Fruit fly (Drosophila melanogaster) whole organism, wandering third instar larva: Measurements from ENCODE around the gene CG13243.

Experiments used
- CG32264 ChIP-seq: fragments of 200-800 bp; sonication (Bioruptor generic); optimal IDR thresholded peaks from 2 replicates; lab custom pipeline; 2016; ENCODE audit warnings: missing biosample characterization, missing genetic modification characterization
- Dfd ChIP-seq: fragments of >200 bp; optimal IDR thresholded peaks from 2 replicates; lab custom pipeline; 2017; ENCODE audit warnings: missing biosample characterization, missing genetic modification characterization
- Hr83 ChIP-seq: fragments of 200-300 bp; sonication (Bioruptor generic); optimal IDR thresholded peaks from 2 replicates; lab custom pipeline; 2016; ENCODE audit warnings: missing biosample characterization, mild to moderate bottlenecking, missing genetic modification characterization, moderate library complexity; ENCODE audit not compliant: poor library complexity, severe bottlenecking
- Mio ChIP-seq: sonication (Bioruptor generic); optimal IDR thresholded peaks from 2 replicates; lab custom pipeline; 2016; ENCODE audit warnings: missing biosample characterization, missing genetic modification characterization
- OdsH ChIP-seq: fragments of 200-800 bp; sonication (Bioruptor generic); optimal IDR thresholded peaks from 2 replicates; lab custom pipeline; 2016; ENCODE audit warnings: missing biosample characterization, mild to moderate bottlenecking, missing genetic modification characterization
- h ChIP-seq: fragments of 200-800 bp; sonication (Bioruptor generic); optimal IDR thresholded peaks from 3 replicates; lab custom pipeline; 2016; ENCODE audit warnings: missing biosample characterization, mild to moderate bottlenecking, missing genetic modification characterization
- jim ChIP-seq: fragments of 175-275, 200-325 bp; sonication (Bioruptor generic); optimal IDR thresholded peaks from 2 replicates; lab custom pipeline; 2016; ENCODE audit warnings: missing biosample characterization, mild to moderate bottlenecking, missing genetic modification characterization
- pan ChIP-seq: fragments of >200 bp; optimal IDR thresholded peaks from 2 replicates; lab custom pipeline; 2017
- psq ChIP-seq: fragments of 200-800 bp; sonication (Bioruptor generic); optimal IDR thresholded peaks from 3 replicates; lab custom pipeline; 2017; ENCODE audit warnings: missing biosample characterization, mild to moderate bottlenecking, missing genetic modification characterization, moderate library complexity
- rgr ChIP-seq: fragments of 200-800 bp; sonication (Bioruptor generic); optimal IDR thresholded peaks from 3 replicates; lab custom pipeline; 2016; ENCODE audit warnings: missing biosample characterization, mild to moderate bottlenecking, missing genetic modification characterization
- sage ChIP-seq: fragments of 200-800 bp; sonication (Bioruptor generic); optimal IDR thresholded peaks from 2 replicates; lab custom pipeline; 2016; ENCODE audit warnings: missing biosample characterization, mild to moderate bottlenecking, missing genetic modification characterization
- tai ChIP-seq: sonication (Bioruptor generic); optimal IDR thresholded peaks from 2 replicates; lab custom pipeline; 2016; ENCODE audit warnings: missing biosample characterization, missing genetic modification characterization
- usp ChIP-seq: fragments of >200 bp; optimal IDR thresholded peaks from 2 replicates; lab custom pipeline; 2017; ENCODE audit warnings: missing biosample characterization, missing genetic modification characterization

DNA sequence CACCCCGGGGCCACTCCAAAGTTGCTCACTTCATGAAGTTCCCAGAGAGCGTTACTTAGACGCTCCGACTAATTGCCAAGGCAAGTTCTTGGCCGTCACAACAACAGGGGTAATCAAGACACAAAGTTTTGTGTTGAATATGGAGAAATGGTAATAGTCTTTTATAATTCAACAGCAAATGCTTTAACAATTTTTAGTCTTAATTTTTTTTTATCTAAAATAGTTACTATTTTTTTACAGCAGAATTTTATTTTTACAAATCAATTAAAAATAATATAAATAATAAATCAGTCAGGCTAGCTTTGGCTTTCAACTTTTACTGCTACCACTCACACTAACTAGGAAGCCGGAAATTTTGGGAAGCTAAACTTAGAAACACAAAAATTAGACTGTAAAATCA is at the start of gene CG13243:
- TF ChIP-seq pan = no peak
- TF ChIP-seq jim (GFP tag; lab: Kevin White, UChicago) = no peak
- TF ChIP-seq Dfd (GFP tag; lab: Kevin White, UChicago) = no peak
- TF ChIP-seq psq (GFP tag; lab: Kevin White, UChicago) = no peak
- TF ChIP-seq Mio = no peak
- no peak for TF ChIP-seq usp (GFP tag; lab: Kevin White, UChicago)
- TF ChIP-seq sage (GFP tag; lab: Kevin White, UChicago) = no peak
- TF ChIP-seq h (GFP tag; lab: Kevin White, UChicago) = no peak
- no peak for TF ChIP-seq rgr (GFP tag; lab: Kevin White, UChicago)
- TF ChIP-seq tai (GFP tag; lab: Kevin White, UChicago) = no peak
- TF ChIP-seq Hr83 = no peak
- no peak for TF ChIP-seq OdsH
- no peak for TF ChIP-seq CG32264 (GFP tag; lab: Kevin White, UChicago)
